Worm (Caenorhabditis elegans): Measurements from ENCODE around the gene csq-1.

csq-1 gene

ce11 chrX:14694633-14695177, 10.0 kb downstream of the csq-1 start:
- TF ChIP-seq hlh-30 (tag; optimal IDR thresholded peaks at IDR 0.05; ENCODE audit: insufficient read depth) (no peak), unc-42 (tag; optimal IDR thresholded peaks at IDR 0.05) (peak; percentile 96), syd-9 (tag; optimal IDR thresholded peaks at IDR 0.05) (no peak)

- TF ChIP-seq unc-42 (tag; optimal IDR thresholded peaks at IDR 0.05) (peak; percentile 68), nhr-232 (tag; optimal IDR thresholded peaks at IDR 0.05) (no peak), dmd-4 (tag; optimal IDR thresholded peaks at IDR 0.05; ENCODE audit: borderline replicate concordance) (no peak), ceh-19 (GFP tag; optimal IDR thresholded peaks at IDR 0.05) (no peak)
These were observed 11.2 kb downstream of the csq-1 start for ce11 chrX:14695892-14696291.

- no peak for TF ChIP-seq eyg-1 (tag; optimal IDR thresholded peaks at IDR 0.05)
- no peak for TF ChIP-seq ceh-18 (tag; optimal IDR thresholded peaks at IDR 0.05)
These were observed 15.2 kb downstream of the csq-1 start, which contains the start of gene hch-1 for ce11 chrX:14699866-14700265. TSS of gene hch-1 (minus strand) at chrX:14699977.

- no peak for TF ChIP-seq ceh-6 (GFP tag; optimal IDR thresholded peaks at IDR 0.05)
- no peak for TF ChIP-seq ttx-3 (tag; optimal IDR thresholded peaks at IDR 0.05)
- no peak for TF ChIP-seq ref-2 (tag; optimal IDR thresholded peaks at IDR 0.05)
- TF ChIP-seq ets-4 (tag; optimal IDR thresholded peaks at IDR 0.05): peak; percentile 9
- TF ChIP-seq pax-1 (tag; optimal IDR thresholded peaks at IDR 0.05): peak; percentile 11
These were observed 16.8 kb downstream of the csq-1 start, which contains the start of gene F40E10.5 for ce11 chrX:14701490-14701889. TSS of gene F40E10.5 (plus strand) at chrX:14701790.

- no peak for TF ChIP-seq pag-3 (tag; optimal IDR thresholded peaks at IDR 0.05; ENCODE audit: borderline replicate concordance)
- no peak for TF ChIP-seq elt-2 (tag; optimal IDR thresholded peaks at IDR 0.05)
- no peak for TF ChIP-seq unc-86 (tag; optimal IDR thresholded peaks at IDR 0.05)
- no peak for TF ChIP-seq dve-1 (tag; optimal IDR thresholded peaks at IDR 0.05)
- no peak for TF ChIP-seq gmeb-2 (tag; optimal IDR thresholded peaks at IDR 0.05)
- no peak for TF ChIP-seq hlh-13 (GFP tag; optimal IDR thresholded peaks at IDR 0.05)
- TF ChIP-seq fkh-6 (tag; optimal IDR thresholded peaks at IDR 0.05): no peak
- no peak for TF ChIP-seq sox-4 (tag; optimal IDR thresholded peaks at IDR 0.05)
- TF ChIP-seq hlh-30 (tag; optimal IDR thresholded peaks at IDR 0.05; ENCODE audit: insufficient read depth): no peak
- no peak for TF ChIP-seq pax-1 (tag; optimal IDR thresholded peaks at IDR 0.05)
These were observed 20.3 kb downstream of the csq-1 start for ce11 chrX:14704933-14705332.

ce11 chrX:14706698-14707285, 22.1 kb downstream of the csq-1 start, which contains the start of gene tmem-184:
TSS of gene tmem-184 (minus strand) at chrX:14706861.
- no peak for TF ChIP-seq hlh-15 (tag; optimal IDR thresholded peaks at IDR 0.05)
- no peak for TF ChIP-seq fkh-10 (GFP tag; optimal IDR thresholded peaks at IDR 0.05)
- no peak for TF ChIP-seq C08G9.2 (tag; optimal IDR thresholded peaks at IDR 0.05)
- no peak for TF ChIP-seq pha-2 (tag; optimal IDR thresholded peaks at IDR 0.05)
- TF ChIP-seq ceh-9 (tag; optimal IDR thresholded peaks at IDR 0.05): no peak
- TF ChIP-seq ceh-45 (GFP tag; IDR thresholded peaks at IDR 0.05): no peak
- no peak for TF ChIP-seq elt-2 (tag; optimal IDR thresholded peaks at IDR 0.05)

- TF ChIP-seq hlh-13 (GFP tag; optimal IDR thresholded peaks at IDR 0.05): no peak
- TF ChIP-seq ets-4 (tag; optimal IDR thresholded peaks at IDR 0.05): peak; percentile 51
- TF ChIP-seq ceh-30 (tag; optimal IDR thresholded peaks at IDR 0.05): no peak
- TF ChIP-seq ceh-31 (tag; optimal IDR thresholded peaks at IDR 0.05): peak; percentile 92
- TF ChIP-seq unc-42 (tag; optimal IDR thresholded peaks at IDR 0.05): peak; percentile 89
- TF ChIP-seq F13H6.1 (tag; optimal IDR thresholded peaks at IDR 0.05): peak; percentile 43
- TF ChIP-seq lim-6 (tag; optimal IDR thresholded peaks at IDR 0.05): no peak
- TF ChIP-seq K02D7.2 (tag; optimal IDR thresholded peaks at IDR 0.05): no peak
- TF ChIP-seq hlh-15 (tag; optimal IDR thresholded peaks at IDR 0.05): no peak
- no peak for TF ChIP-seq gmeb-2 (tag; optimal IDR thresholded peaks at IDR 0.05)
- peak; percentile 79 for TF ChIP-seq ref-2 (tag; optimal IDR thresholded peaks at IDR 0.05)
- TF ChIP-seq hlh-30 (tag; optimal IDR thresholded peaks at IDR 0.05; ENCODE audit: insufficient read depth): peak; percentile 86
- no peak for TF ChIP-seq npax-4 (tag; optimal IDR thresholded peaks at IDR 0.05)
- no peak for TF ChIP-seq elt-4 (tag; optimal IDR thresholded peaks at IDR 0.05)
- peak; percentile 89 for TF ChIP-seq nfya-1 (tag; optimal IDR thresholded peaks at IDR 0.05)
- TF ChIP-seq sdc-2 (tag; optimal IDR thresholded peaks at IDR 0.05): peak; percentile 84
- TF ChIP-seq dmd-4 (tag; optimal IDR thresholded peaks at IDR 0.05; ENCODE audit: borderline replicate concordance): peak; percentile 38
- no peak for TF ChIP-seq sox-2 (GFP tag; IDR thresholded peaks at IDR 0.05)
- TF ChIP-seq unc-3 (GFP tag; conservative IDR thresholded peaks at IDR 0.05): no peak
- peak; percentile 61 for TF ChIP-seq unc-3 (tag; optimal IDR thresholded peaks at IDR 0.05)
These were observed 23.5 kb downstream of the csq-1 start for ce11 chrX:14708176-14708642.
